Worm (Caenorhabditis elegans): ENCODE measurements around the gene nhr-47.
"Not testable (repeated sequence)": the region's sequence is repeated elsewhere in the genome, so short reads cannot be mapped to it uniquely, and the experiment has no call there.

The nhr-47 gene

DNA sequence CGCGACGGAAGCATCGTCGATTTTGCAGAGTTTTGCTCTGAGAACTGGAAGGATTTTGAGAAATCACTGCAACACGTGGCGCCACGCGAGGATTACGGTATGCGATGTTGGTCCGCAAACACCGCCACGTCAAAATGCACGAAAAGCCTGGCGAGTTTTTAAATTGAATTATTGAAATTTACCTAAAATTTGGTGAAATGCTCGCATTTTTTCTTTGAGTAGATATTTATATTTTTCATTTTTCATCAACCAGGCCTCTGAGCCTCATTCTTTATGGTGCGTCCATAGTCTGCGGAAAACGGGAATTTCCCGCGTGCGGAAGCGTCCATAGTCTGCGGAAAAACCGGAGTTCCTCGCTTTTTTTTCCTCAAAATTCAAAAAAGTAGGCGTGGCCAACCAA, 34.1 kb upstream of the nhr-47 start, which contains the start of gene ZC317.7:
Gene ZC317.7 (minus strand): TSS at position 101 of the 400 bp plus-strand sequence.
- TF ChIP-seq attf-5 (GFP tag; optimal IDR thresholded peaks at IDR 0.05); Y53F4B.3 (GFP tag; IDR thresholded peaks at IDR 0.05); lsl-1 (GFP tag; optimal IDR thresholded peaks at IDR 0.05): not testable (repeated sequence)

DNA sequence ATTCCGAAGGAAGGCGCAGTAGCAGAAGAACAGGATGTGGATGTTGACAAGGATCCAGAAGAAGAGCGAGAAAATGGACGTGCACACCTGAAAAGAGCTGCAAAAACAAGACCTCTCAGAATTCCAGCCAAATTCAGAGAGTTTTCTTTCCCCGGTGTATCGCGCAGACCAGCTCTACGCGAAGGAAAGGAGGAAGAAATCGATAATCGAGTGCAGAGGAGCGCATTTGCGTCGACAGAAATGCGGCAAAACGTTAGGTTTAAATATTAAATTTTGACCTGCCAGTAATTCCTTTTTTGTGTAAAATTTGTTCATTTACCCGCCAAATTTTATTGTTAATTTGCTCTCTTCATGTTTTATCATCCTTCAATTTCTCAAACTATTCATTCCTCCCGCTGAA, 27.3 kb upstream of the nhr-47 start:
- no peak for TF ChIP-seq B0336.3 (GFP tag; IDR thresholded peaks at IDR 0.05)
- no peak for TF ChIP-seq T07F8.4 (tag; optimal IDR thresholded peaks at IDR 0.05)
- TF ChIP-seq ekl-4 (GFP tag; IDR thresholded peaks at IDR 0.05) = no peak
- no peak for TF ChIP-seq madf-6 (GFP tag; IDR thresholded peaks at IDR 0.05)
- no peak for TF ChIP-seq nhr-27 (tag; optimal IDR thresholded peaks at IDR 0.05)
- TF ChIP-seq unc-62 (GFP tag; optimal IDR thresholded peaks at IDR 0.05) = no peak

DNA sequence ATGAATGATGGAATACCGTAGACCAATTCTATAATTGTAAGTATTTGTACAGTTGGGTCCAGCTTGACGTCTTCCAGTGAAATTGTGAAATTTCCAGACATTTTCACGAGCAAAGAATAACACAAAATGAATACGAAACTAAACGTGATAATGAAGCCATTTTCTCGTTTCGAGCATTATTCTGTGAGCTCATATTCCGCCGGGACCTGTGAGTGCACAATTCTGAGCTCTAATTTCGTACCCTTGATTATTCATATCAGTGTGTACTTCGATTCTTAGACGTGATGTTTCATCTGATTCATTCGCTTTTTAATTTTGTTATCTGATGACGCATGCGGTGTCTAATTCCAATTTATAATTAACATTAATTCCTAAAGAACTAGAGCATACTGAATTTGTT, 22.7 kb upstream of the nhr-47 start, which contains the start of gene srg-66:
Gene srg-66 (minus strand): TSS at position 101 of the 400 bp plus-strand sequence.
- TF ChIP-seq F49E8.2 (tag; optimal IDR thresholded peaks at IDR 0.05; ENCODE audit: insufficient read depth) (no peak), lsy-27 (tag; optimal IDR thresholded peaks at IDR 0.05; ENCODE audit: borderline replicate concordance, insufficient read depth) (no peak), mes-4 (tag; optimal IDR thresholded peaks at IDR 0.05) (no peak), B0019.2 (GFP tag; conservative IDR thresholded peaks at IDR 0.05) (no peak), rpc-1 (optimal IDR thresholded peaks at IDR 0.05) (no peak), rpc-1 (tag; optimal IDR thresholded peaks at IDR 0.05) (no peak), sdz-38 (tag; optimal IDR thresholded peaks at IDR 0.05) (no peak), pbrm-1 (GFP tag; IDR thresholded peaks at IDR 0.05) (no peak), F55B11.4 (tag; optimal IDR thresholded peaks at IDR 0.05; ENCODE audit: borderline replicate concordance, insufficient read depth) (no peak)

DNA sequence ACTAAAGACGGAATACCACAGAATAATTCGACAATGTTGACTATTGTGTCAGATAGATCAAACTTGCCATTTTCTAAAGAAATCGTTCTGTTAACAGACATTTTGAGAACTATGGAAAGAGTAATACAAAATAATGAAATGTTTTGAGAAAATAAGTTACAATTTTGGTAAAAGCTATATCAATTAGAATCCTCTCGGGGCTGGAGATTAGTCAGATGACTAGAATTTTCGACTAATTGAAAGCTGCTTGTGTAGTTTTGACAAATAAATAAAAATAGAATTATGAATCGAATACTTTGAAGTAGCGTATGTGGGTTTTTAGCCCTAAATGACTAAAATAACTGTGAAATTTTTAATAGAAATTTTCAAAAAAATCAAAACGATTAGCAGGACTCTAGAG, 20.2 kb upstream of the nhr-47 start, which contains the start of gene srg-65:
Gene srg-65 (minus strand): TSS at position 101 of the 400 bp plus-strand sequence.
- TF ChIP-seq madf-8 (GFP tag; conservative IDR thresholded peaks at IDR 0.05) (no peak), fkh-3 (tag; optimal IDR thresholded peaks at IDR 0.05) (no peak), athp-1 (tag; optimal IDR thresholded peaks at IDR 0.05) (no peak), ztf-3 (GFP tag; optimal IDR thresholded peaks at IDR 0.05) (no peak), ztf-18 (tag; optimal IDR thresholded peaks at IDR 0.05) (no peak), Y67H2A.10 (GFP tag; conservative IDR thresholded peaks at IDR 0.05) (no peak), ceh-100 (GFP tag; IDR thresholded peaks at IDR 0.05) (no peak), ets-4 (GFP tag; optimal IDR thresholded peaks at IDR 0.05) (no peak), aptf-2 (GFP tag; conservative IDR thresholded peaks at IDR 0.05) (no peak), mxl-1 (tag; optimal IDR thresholded peaks at IDR 0.05) (no peak), dpl-1 (GFP tag; optimal IDR thresholded peaks at IDR 0.05) (no peak), nhr-179 (tag; optimal IDR thresholded peaks at IDR 0.05) (no peak), T26A5.8 (tag; optimal IDR thresholded peaks at IDR 0.05) (no peak), attf-5 (GFP tag; optimal IDR thresholded peaks at IDR 0.05) (no peak), dox-1 (GFP tag; IDR thresholded peaks at IDR 0.05) (no peak), xnd-1 (tag; optimal IDR thresholded peaks at IDR 0.05) (no peak)

- no peak for TF ChIP-seq K12H6.12 (tag; optimal IDR thresholded peaks at IDR 0.05)
- TF ChIP-seq cebp-2 (GFP tag; IDR thresholded peaks at IDR 0.05) = no peak
- no peak for TF ChIP-seq F57C9.4 (tag; optimal IDR thresholded peaks at IDR 0.05)
These were observed 17.9 kb upstream of the nhr-47 start for ce11 chrV:5487180-5487579.
